Fruit fly (Drosophila melanogaster): ENCODE results near the gene tgo.
A peak's percentile ranks its signal among the peaks of the same experiment; 100 is the strongest.

tgo gene

dm6 chr3R:9035252-9035651, 15.4 kb upstream of the tgo start (continued):
- TF ChIP-seq CG8319 (GFP tag; optimal IDR thresholded peaks at IDR 0.05) (no peak), cyc (GFP tag; optimal IDR thresholded peaks at IDR 0.05) (peak; percentile 7), Met (GFP tag; optimal IDR thresholded peaks at IDR 0.05) (no peak), dac (GFP tag; optimal IDR thresholded peaks at IDR 0.05) (no peak), fd59A (GFP tag; optimal IDR thresholded peaks at IDR 0.05) (no peak), CG32006 (GFP tag; optimal IDR thresholded peaks at IDR 0.05) (no peak), CG3919 (GFP tag; optimal IDR thresholded peaks at IDR 0.05) (no peak)

dm6 chr3R:9033619-9034401, 14.0 kb upstream of the tgo start:
- peak; percentile 70; the same call in 2 of the 3 replicates for TF ChIP-seq CG6163 (GFP tag; IDR thresholded peaks at IDR 0.05)
- peak; percentile 70 for TF ChIP-seq fkh (GFP tag; optimal IDR thresholded peaks at IDR 0.05)
- peak; percentile 83 for TF ChIP-seq CG15336 (GFP tag; IDR thresholded peaks at IDR 0.05)
- TF ChIP-seq net (GFP tag; optimal IDR thresholded peaks at IDR 0.05): peak; percentile 87
- peak; percentile 56 for TF ChIP-seq Hr39 (GFP tag; optimal IDR thresholded peaks at IDR 0.05)
- TF ChIP-seq Hr4 (GFP tag; optimal IDR thresholded peaks at IDR 0.05): peak; percentile 77
- TF ChIP-seq CG16779 (tag; optimal IDR thresholded peaks at IDR 0.05): peak; percentile 82
- TF ChIP-seq CG6808 (GFP tag; optimal IDR thresholded peaks at IDR 0.05): peak; percentile 88
- peak; percentile 52 for TF ChIP-seq CG1621 (tag; optimal IDR thresholded peaks at IDR 0.05)
- peak; percentile 69 for TF ChIP-seq Eip93F (GFP tag; optimal IDR thresholded peaks at IDR 0.05)
- peak; percentile 69 for TF ChIP-seq dac (GFP tag; optimal IDR thresholded peaks at IDR 0.05)
- TF ChIP-seq Eip75B (GFP tag; optimal IDR thresholded peaks at IDR 0.05): peak; percentile 84
- TF ChIP-seq Sox102F (GFP tag; optimal IDR thresholded peaks at IDR 0.05): peak; percentile 83
- peak; percentile 88 for TF ChIP-seq topi (GFP tag; optimal IDR thresholded peaks at IDR 0.05)
- peak; percentile 72 for TF ChIP-seq Blimp-1 (GFP tag; optimal IDR thresholded peaks at IDR 0.05)
- TF ChIP-seq CG3032 (tag; optimal IDR thresholded peaks at IDR 0.05): peak; percentile 91
- peak; percentile 63 for TF ChIP-seq vri (GFP tag; optimal IDR thresholded peaks at IDR 0.05)
- peak; percentile 64 for TF ChIP-seq Ets21C (GFP tag; optimal IDR thresholded peaks at IDR 0.05)
- TF ChIP-seq svp (GFP tag): peak; percentile 92
- peak; percentile 77 for TF ChIP-seq CG10631 (GFP tag; optimal IDR thresholded peaks at IDR 0.05)
- TF ChIP-seq achi (GFP tag; optimal IDR thresholded peaks at IDR 0.05): peak; percentile 84
- TF ChIP-seq Lpt (GFP tag; optimal IDR thresholded peaks at IDR 0.05): peak; percentile 76
- TF ChIP-seq Eip78C (GFP tag): peak; percentile 97
- peak; percentile 88 for TF ChIP-seq CG8119 (GFP tag; IDR thresholded peaks at IDR 0.05)
- TF ChIP-seq Sox14 (GFP tag; optimal IDR thresholded peaks at IDR 0.05): peak; percentile 82
- peak; percentile 76 for TF ChIP-seq CG4318 (GFP tag; optimal IDR thresholded peaks at IDR 0.05)
- peak; percentile 52 for TF ChIP-seq Sox15 (GFP tag; optimal IDR thresholded peaks at IDR 0.05)
- peak; percentile 74 for TF ChIP-seq CG6792 (GFP tag; optimal IDR thresholded peaks at IDR 0.05)
- TF ChIP-seq CG10669 (GFP tag; optimal IDR thresholded peaks at IDR 0.05): peak; percentile 79
- TF ChIP-seq CG9139 (GFP tag; optimal IDR thresholded peaks at IDR 0.05): peak; percentile 78
- TF ChIP-seq CG31627 (GFP tag; optimal IDR thresholded peaks at IDR 0.05): peak; percentile 62
- peak; percentile 46 for TF ChIP-seq CG11902 (GFP tag; optimal IDR thresholded peaks at IDR 0.05)
- TF ChIP-seq CG8632 (GFP tag; optimal IDR thresholded peaks at IDR 0.05): peak; percentile 86
- TF ChIP-seq lz (GFP tag; optimal IDR thresholded peaks at IDR 0.05): peak; percentile 84
- TF ChIP-seq acj6 (GFP tag; optimal IDR thresholded peaks at IDR 0.05): peak; percentile 81
- peak; percentile 58 for TF ChIP-seq cyc (GFP tag; optimal IDR thresholded peaks at IDR 0.05)
- peak; percentile 81 for TF ChIP-seq fd59A (GFP tag; optimal IDR thresholded peaks at IDR 0.05)
- TF ChIP-seq fd85E (GFP tag; optimal IDR thresholded peaks at IDR 0.05): no peak
- peak; percentile 49 for TF ChIP-seq Gug (GFP tag; IDR thresholded peaks at IDR 0.05)
- TF ChIP-seq CG6854 (GFP tag; optimal IDR thresholded peaks at IDR 0.05): peak; percentile 65
- TF ChIP-seq salr (GFP tag; optimal IDR thresholded peaks at IDR 0.05): peak in 1 of 2 experiments; percentile 84
- TF ChIP-seq Ets96B (tag; optimal IDR thresholded peaks at IDR 0.05): peak; percentile 90
- peak; percentile 91 for TF ChIP-seq esn (GFP tag; optimal IDR thresholded peaks at IDR 0.05)
- peak; percentile 78 for TF ChIP-seq CG3919 (GFP tag; optimal IDR thresholded peaks at IDR 0.05)
- no peak for TF ChIP-seq Hr38 (GFP tag; optimal IDR thresholded peaks at IDR 0.05)
- TF ChIP-seq Met (GFP tag; optimal IDR thresholded peaks at IDR 0.05): peak; percentile 87

Measured in whole organism, prepupa.